Worm (Caenorhabditis elegans) whole organism, young adult: ENCODE results near the gene abu-6.

Experiments
- B0336.3 ChIP-seq: fragments of 200-800 bp; sonication (Bioruptor generic); IDR thresholded peaks from 2 replicates; pipeline ENCODE4 v1.3.6; 2022; ENCODE audit warnings: missing genetic modification characterization, missing compliant biosample characterization
- C06A6.2 ChIP-seq: fragments of 200-800 bp; sonication (Bioruptor generic); conservative IDR thresholded peaks from 2 replicates; pipeline ENCODE4 v1.3.6; 2022; ENCODE audit warnings: missing genetic modification characterization, missing compliant biosample characterization
- C17E4.6 ChIP-seq: fragments of 200-800 bp; sonication (Bioruptor generic); IDR thresholded peaks from 2 replicates; pipeline ENCODE4 v1.3.6; 2022; ENCODE audit warnings: missing genetic modification reagents, missing genetic modification characterization, missing compliant biosample characterization
- F23B12.7 ChIP-seq: sonication (generic microtip); optimal IDR thresholded peaks from 2 replicates; lab custom pipeline; 2017; ENCODE audit warnings: missing genetic modification characterization, mild to moderate bottlenecking, missing compliant biosample characterization, antibody characterized with exemption, moderate library complexity; ENCODE audit not compliant: insufficient read depth
- F39B2.1 ChIP-seq: fragments of 200-800 bp; sonication (Bioruptor generic); IDR thresholded peaks from 2 replicates; pipeline ENCODE4 v1.3.6; 2022; ENCODE audit warnings: missing genetic modification reagents, missing genetic modification characterization, missing compliant biosample characterization
- K11D2.4 ChIP-seq: fragments of 200-800 bp; sonication (Bioruptor generic); IDR thresholded peaks from 2 replicates; pipeline ENCODE4 v1.3.6; 2022; ENCODE audit warnings: missing genetic modification reagents, missing genetic modification characterization, missing compliant biosample characterization
- akir-1 ChIP-seq: fragments of 200-800 bp; sonication (Bioruptor generic); optimal IDR thresholded peaks from 2 replicates; lab custom pipeline; 2018; ENCODE audit warnings: mild to moderate bottlenecking, missing genetic modification characterization, moderate library complexity, missing compliant biosample characterization
- ama-1 ChIP-seq, 3 experiments: fragments of 150-350 bp in 1 of 3; sonication (generic microtip) in 2 of 3; optimal IDR thresholded peaks; 2 replicates each; lab custom pipeline; 2014 to 2018; ENCODE audit warnings: missing biosample characterization in 2 of 3, missing genetic modification characterization in 2 of 3, missing genetic modification reagents in 2 of 3
- attf-3 ChIP-seq: fragments of 200-800 bp; sonication (Bioruptor generic); conservative IDR thresholded peaks from 2 replicates; pipeline ENCODE4 v1.3.6; 2022; ENCODE audit warnings: missing genetic modification reagents, missing genetic modification characterization, missing compliant biosample characterization
- attf-6 ChIP-seq: fragments of 200-800 bp; sonication (Bioruptor generic); IDR thresholded peaks from 2 replicates; pipeline ENCODE4 v1.3.6; 2022; ENCODE audit warnings: missing genetic modification reagents, missing genetic modification characterization, missing compliant biosample characterization
- ceh-100 ChIP-seq: fragments of 200-800 bp; sonication (Bioruptor generic); IDR thresholded peaks from 2 replicates; pipeline ENCODE4 v1.3.6; 2022; ENCODE audit warnings: missing genetic modification reagents, missing genetic modification characterization, missing compliant biosample characterization
- ceh-79 ChIP-seq: sonication (generic microtip); optimal IDR thresholded peaks from 2 replicates; lab custom pipeline; 2017; ENCODE audit warnings: mild to moderate bottlenecking, missing genetic modification characterization, missing compliant biosample characterization
- die-1 ChIP-seq: sonication (generic microtip); optimal IDR thresholded peaks from 2 replicates; lab custom pipeline; 2016; ENCODE audit warnings: missing genotype, mild to moderate bottlenecking, missing genetic modification characterization, missing compliant biosample characterization
- egrh-3 ChIP-seq: fragments of 200-800 bp; sonication (Bioruptor generic); IDR thresholded peaks from 2 replicates; pipeline ENCODE4 v1.3.6; 2022; ENCODE audit warnings: missing genetic modification reagents, missing genetic modification characterization, missing compliant biosample characterization
- hmg-20 ChIP-seq: fragments of 200-800 bp; sonication (Bioruptor generic); IDR thresholded peaks from 2 replicates; pipeline ENCODE4 v1.3.6; 2022; ENCODE audit warnings: missing genetic modification reagents, missing genetic modification characterization, missing compliant biosample characterization
- hrde-1 ChIP-seq: sonication (generic microtip); optimal IDR thresholded peaks from 2 replicates; lab custom pipeline; 2016; ENCODE audit warnings: missing genetic modification characterization, mild to moderate bottlenecking, missing compliant biosample characterization, moderate library complexity, missing genotype, missing genetic modification reagents, borderline replicate concordance
- lsy-27 ChIP-seq: sonication (generic microtip); optimal IDR thresholded peaks from 2 replicates; lab custom pipeline; 2017; ENCODE audit warnings: missing genetic modification characterization, mild to moderate bottlenecking, missing compliant biosample characterization, antibody characterized with exemption, missing genotype, borderline replicate concordance; ENCODE audit not compliant: insufficient read depth
- madf-10 ChIP-seq: sonication (generic microtip); optimal IDR thresholded peaks from 2 replicates; lab custom pipeline; 2016; ENCODE audit warnings: mild to moderate bottlenecking, missing genetic modification characterization, missing compliant biosample characterization
- madf-6 ChIP-seq: fragments of 200-800 bp; sonication (Bioruptor generic); IDR thresholded peaks from 2 replicates; pipeline ENCODE4 v1.3.6; 2022; ENCODE audit warnings: missing genetic modification reagents, missing genetic modification characterization, missing compliant biosample characterization
- madf-8 ChIP-seq: fragments of 200-800 bp; sonication (Bioruptor generic); conservative IDR thresholded peaks from 2 replicates; pipeline ENCODE4 v1.3.6; 2022; ENCODE audit warnings: missing genetic modification reagents, missing genetic modification characterization, missing compliant biosample characterization
- mcd-1 ChIP-seq: fragments of 200-800 bp; sonication (Bioruptor generic); IDR thresholded peaks from 2 replicates; pipeline ENCODE4 v1.3.6; 2022; ENCODE audit warnings: missing genetic modification reagents, missing genetic modification characterization, missing compliant biosample characterization
- mel-28 ChIP-seq: sonication (generic microtip); optimal IDR thresholded peaks from 2 replicates; lab custom pipeline; 2016; ENCODE audit warnings: borderline replicate concordance, mild to moderate bottlenecking, missing genetic modification characterization, missing compliant biosample characterization
- nfya-2 ChIP-seq: fragments of 200-800 bp; sonication (Bioruptor generic); IDR thresholded peaks from 2 replicates; pipeline ENCODE4 v1.3.6; 2022; ENCODE audit warnings: missing genetic modification reagents, missing genetic modification characterization, missing compliant biosample characterization
- nhr-27 ChIP-seq: fragments of 200-800 bp; sonication (Bioruptor generic); optimal IDR thresholded peaks from 2 replicates; lab custom pipeline; 2018; ENCODE audit warnings: mild to moderate bottlenecking, missing genetic modification characterization, moderate library complexity, missing compliant biosample characterization
- nhr-80 ChIP-seq: sonication (generic microtip); optimal IDR thresholded peaks from 2 replicates; lab custom pipeline; 2016; ENCODE audit warnings: missing genetic modification characterization, missing compliant biosample characterization
- nhr-90 ChIP-seq: sonication (generic microtip); optimal IDR thresholded peaks from 2 replicates; lab custom pipeline; 2016; ENCODE audit warnings: missing genotype, mild to moderate bottlenecking, missing genetic modification characterization, missing compliant biosample characterization
- rcor-1 ChIP-seq: fragments of 200-800 bp; sonication (Bioruptor generic); IDR thresholded peaks from 2 replicates; pipeline ENCODE4 v1.3.6; 2022; ENCODE audit warnings: missing genetic modification reagents, missing genetic modification characterization, missing compliant biosample characterization
- rpc-1 ChIP-seq, 2 experiments: fragments of 150-350 bp in 1 of 2; sonication (generic microtip) in 1 of 2; optimal IDR thresholded peaks; 2 replicates each; lab custom pipeline; 2014 to 2018; ENCODE audit warnings: missing biosample characterization in 1 of 2, missing genetic modification characterization in 1 of 2, missing genetic modification reagents in 1 of 2, missing genotype in 1 of 2
- snpc-1.1 ChIP-seq: sonication (generic microtip); optimal IDR thresholded peaks from 2 replicates; lab custom pipeline; 2017; ENCODE audit warnings: missing genetic modification characterization, mild to moderate bottlenecking, missing compliant biosample characterization, antibody characterized with exemption, moderate library complexity, missing genotype, missing genetic modification reagents; ENCODE audit not compliant: insufficient read depth
- snpc-1.3 ChIP-seq: sonication (generic microtip); optimal IDR thresholded peaks from 2 replicates; lab custom pipeline; 2017; ENCODE audit warnings: missing genetic modification characterization, mild to moderate bottlenecking, missing compliant biosample characterization, antibody characterized with exemption, moderate library complexity, missing genotype, missing genetic modification reagents; ENCODE audit not compliant: insufficient read depth
- snpc-3.4 ChIP-seq: sonication (generic microtip); optimal IDR thresholded peaks from 2 replicates; lab custom pipeline; 2017; ENCODE audit warnings: missing genetic modification characterization, mild to moderate bottlenecking, missing compliant biosample characterization, antibody characterized with exemption, moderate library complexity, missing genotype, missing genetic modification reagents
- snpc-4 ChIP-seq, 5 experiments: fragments of 150-350 bp in 1 of 5; sonication (generic microtip) in 4 of 5; optimal IDR thresholded peaks; 2 replicates each; lab custom pipeline; 2014 to 2018; ENCODE audit warnings: missing genetic modification characterization in 5 of 5, missing biosample characterization in 3 of 5, antibody characterized with exemption in 2 of 5, mild to moderate bottlenecking in 2 of 5, missing compliant biosample characterization in 2 of 5, missing genotype in 2 of 5, moderate library complexity in 2 of 5, missing genetic modification reagents in 1 of 5
- sptf-2 ChIP-seq: fragments of 200-800 bp; sonication (Bioruptor generic); optimal IDR thresholded peaks from 2 replicates; lab custom pipeline; 2018; ENCODE audit warnings: mild to moderate bottlenecking, missing genetic modification characterization, missing compliant biosample characterization
- tbx-9 ChIP-seq: sonication (generic microtip); optimal IDR thresholded peaks from 2 replicates; lab custom pipeline; 2016; ENCODE audit warnings: borderline replicate concordance, missing genetic modification characterization, inconsistent platforms, missing compliant biosample characterization
- ztf-18 ChIP-seq: sonication (generic microtip); optimal IDR thresholded peaks from 2 replicates; lab custom pipeline; 2016; ENCODE audit warnings: missing genotype, mild to moderate bottlenecking, missing genetic modification characterization, missing compliant biosample characterization
- ztf-6 ChIP-seq: fragments of 200-800 bp; sonication (Bioruptor generic); IDR thresholded peaks from 2 replicates; pipeline ENCODE4 v1.3.6; 2022; ENCODE audit warnings: missing genetic modification reagents, missing genetic modification characterization, missing compliant biosample characterization

abu-6 gene

DNA sequence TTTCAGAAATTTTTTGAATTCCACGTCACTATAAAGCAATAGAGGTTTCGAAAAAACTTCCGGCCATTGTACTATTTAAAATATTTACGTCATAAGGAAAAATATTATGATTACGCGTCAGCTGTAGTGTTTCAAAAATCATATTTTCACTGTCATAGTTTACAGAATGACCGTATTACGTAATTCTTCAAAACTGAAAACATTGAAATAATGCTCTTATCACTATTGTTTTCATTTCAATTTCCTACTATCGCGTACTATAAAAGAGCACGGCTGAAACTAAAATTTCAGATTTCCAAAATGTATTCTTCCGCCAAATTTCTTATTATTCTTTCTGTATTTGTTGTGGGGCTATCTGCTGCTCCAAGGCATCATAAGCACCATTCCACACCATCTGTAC is 17.2 kb downstream of the abu-6 start, which contains the start of gene F14F9.2:
TSS of gene F14F9.2 (plus strand) at position 301 of the 400 bp plus-strand sequence.
- TF ChIP-seq K11D2.4 (GFP tag; lab: Robert Waterston, UW) (no peak), C06A6.2 (GFP tag; lab: Robert Waterston, UW) (no peak), mcd-1 (GFP tag; lab: Robert Waterston, UW) (no peak), madf-10 (tag; lab: Kevin White, UChicago) (no peak), ceh-79 (tag; lab: Kevin White, UChicago) (no peak), rpc-1 (optimal IDR thresholded peaks at IDR 0.05; lab: Kevin White, UChicago) (no peak), rpc-1 (tag; optimal IDR thresholded peaks at IDR 0.05; lab: Kevin White, UChicago) (no peak), ceh-100 (no peak), snpc-4 (GFP tag; optimal IDR thresholded peaks at IDR 0.05; lab: Kevin White, UChicago) (no peak), snpc-4 (tag; optimal IDR thresholded peaks at IDR 0.05; lab: Kevin White, UChicago) (no peak), hrde-1 (tag; lab: Kevin White, UChicago) (no peak), ztf-18 (tag; lab: Kevin White, UChicago) (no peak), ztf-6 (GFP tag; lab: Robert Waterston, UW) (no peak), F23B12.7 (tag; lab: Kevin White, UChicago) (no peak), tbx-9 (tag; lab: Kevin White, UChicago) (no peak), mel-28 (tag; lab: Kevin White, UChicago) (no peak), rcor-1 (GFP tag; lab: Robert Waterston, UW) (no peak), lsy-27 (no peak), snpc-1.3 (tag; lab: Kevin White, UChicago) (no peak)

DNA sequence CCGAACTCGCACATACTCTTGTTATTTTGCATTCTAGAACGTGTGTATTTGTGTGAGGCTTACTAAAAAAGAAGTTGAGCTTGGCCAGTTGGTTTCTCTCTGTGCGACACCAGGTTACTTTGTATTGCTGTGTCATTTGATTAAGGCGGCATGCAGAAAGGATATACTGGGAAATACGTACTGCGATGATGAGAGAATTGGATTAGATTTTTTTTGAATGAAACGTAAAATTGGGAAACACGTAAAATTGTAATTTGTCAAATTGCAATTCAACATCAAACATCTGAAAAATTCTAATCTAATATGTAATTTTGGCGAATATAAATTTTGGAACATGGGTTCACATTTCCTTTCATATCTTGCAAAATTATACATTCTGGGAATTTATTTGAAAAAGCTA is 17.9 kb downstream of the abu-6 start, which contains the start of gene srh-129:
TSS of gene srh-129 (minus strand) at position 101 of the 400 bp plus-strand sequence.
- TF ChIP-seq die-1 (tag; lab: Kevin White, UChicago) (no peak), attf-6 (GFP tag; lab: Robert Waterston, UW) (no peak), F39B2.1 (GFP tag; lab: Robert Waterston, UW) (no peak), ztf-6 (GFP tag; lab: Robert Waterston, UW) (no peak), akir-1 (GFP tag; lab: Kevin White, UChicago) (no peak), nhr-90 (tag; lab: Kevin White, UChicago) (no peak)

DNA sequence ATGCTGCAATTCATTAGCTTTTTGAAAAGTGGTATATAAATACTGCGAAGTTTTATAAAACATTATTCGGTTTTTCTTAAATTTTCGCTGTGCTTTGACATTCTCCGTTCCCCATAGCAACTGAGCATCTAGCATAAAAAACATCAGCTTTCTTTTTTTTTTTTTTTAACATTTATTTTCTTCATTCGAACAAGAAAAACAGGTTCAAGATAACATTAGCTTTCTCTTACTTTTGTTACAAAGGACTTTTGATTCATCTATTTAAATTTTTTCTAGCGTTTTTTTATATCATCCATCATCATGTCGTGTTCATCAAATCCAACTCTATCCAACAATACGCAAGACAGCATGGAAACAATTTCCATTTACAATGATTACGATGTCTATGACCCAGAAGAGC is 23.8 kb downstream of the abu-6 start, which contains the start of gene F14F9.3:
TSS of gene F14F9.3 (plus strand) at position 301 of the 400 bp plus-strand sequence.
- TF ChIP-seq ztf-18 (tag; lab: Kevin White, UChicago) = no peak
- TF ChIP-seq snpc-1.3 (tag; lab: Kevin White, UChicago) = no peak
- TF ChIP-seq snpc-1.1 = no peak
- no peak for TF ChIP-seq sptf-2
- no peak for TF ChIP-seq ceh-79 (tag; lab: Kevin White, UChicago)
- no peak for TF ChIP-seq madf-6 (GFP tag; lab: Robert Waterston, UW)
- no peak for TF ChIP-seq madf-8 (GFP tag; lab: Robert Waterston, UW)
- TF ChIP-seq nhr-80 (tag; lab: Kevin White, UChicago) = no peak
- TF ChIP-seq hmg-20 (GFP tag; lab: Robert Waterston, UW) = no peak
- no peak for TF ChIP-seq nfya-2 (GFP tag; lab: Robert Waterston, UW)
- no peak for TF ChIP-seq attf-3 (GFP tag; lab: Robert Waterston, UW)
- TF ChIP-seq egrh-3 (GFP tag; lab: Robert Waterston, UW) = no peak
- no peak for TF ChIP-seq attf-6 (GFP tag; lab: Robert Waterston, UW)
- TF ChIP-seq ama-1 (optimal IDR thresholded peaks at IDR 0.05; lab: Kevin White, UChicago) = no peak
- TF ChIP-seq ama-1 (GFP tag; optimal IDR thresholded peaks at IDR 0.05; lab: Kevin White, UChicago) = no peak
- TF ChIP-seq B0336.3 (GFP tag; lab: Robert Waterston, UW) = no peak
- no peak for TF ChIP-seq nhr-27 (tag; lab: Kevin White, UChicago)
- TF ChIP-seq lsy-27 = no peak
- no peak for TF ChIP-seq akir-1 (GFP tag; lab: Kevin White, UChicago)
- TF ChIP-seq snpc-3.4 (tag; lab: Kevin White, UChicago) = no peak
- TF ChIP-seq C17E4.6 (GFP tag; lab: Robert Waterston, UW) = no peak
